Fruit fly (Drosophila melanogaster) whole organism, embryonic: ENCODE results near the gene Tmem214.
A peak's percentile ranks its signal among the peaks of the same experiment; 100 is the strongest.

Experiments
- Adf1 ChIP-seq: fragments of 200-800 bp; sonication (Bioruptor generic); IDR thresholded peaks from 2 replicates; pipeline ENCODE4 v1.3.6; 2022; ENCODE audit warnings: missing biosample characterization, missing genetic modification characterization
- Atf6 ChIP-seq: fragments of 200-800 bp; sonication (Bioruptor generic); IDR thresholded peaks from 2 replicates; pipeline ENCODE4 v1.3.6; 2022; ENCODE audit warnings: missing biosample characterization, missing genetic modification characterization
- Bgb ChIP-seq: fragments of 200-800 bp; sonication (Bioruptor generic); IDR thresholded peaks from 2 replicates; pipeline ENCODE4 v1.3.6; 2022; ENCODE audit warnings: missing biosample characterization, missing genetic modification characterization; ENCODE audit not compliant: partially characterized antibody
- BtbVII ChIP-seq: fragments of 200-800 bp; sonication (Bioruptor generic); optimal IDR thresholded peaks from 3 replicates; lab custom pipeline; 2017; ENCODE audit warnings: missing biosample characterization, mild to moderate bottlenecking, missing genetic modification characterization
- CG10565 ChIP-seq: fragments of 200-800 bp; sonication (Bioruptor generic); optimal IDR thresholded peaks from 3 replicates; lab custom pipeline; 2016; ENCODE audit warnings: missing biosample characterization, mild to moderate bottlenecking, missing genetic modification characterization
- CG13775 ChIP-seq: fragments of 200-800 bp; sonication (Bioruptor generic); optimal IDR thresholded peaks from 3 replicates; lab custom pipeline; 2017; ENCODE audit warnings: missing biosample characterization, mild to moderate bottlenecking, missing genetic modification characterization
- CG15514 ChIP-seq: fragments of 200-800 bp; sonication (Bioruptor generic); optimal IDR thresholded peaks from 3 replicates; lab custom pipeline; 2017; ENCODE audit warnings: missing biosample characterization, missing genetic modification characterization, mild to moderate bottlenecking, moderate library complexity, missing genetic modification reagents
- CG1603 ChIP-seq: fragments of 200-800 bp; sonication (Bioruptor generic); optimal IDR thresholded peaks from 2 replicates; lab custom pipeline; 2019; ENCODE audit warnings: missing biosample characterization, mild to moderate bottlenecking, missing genetic modification characterization, moderate library complexity
- CG16779 ChIP-seq: fragments of 200-800 bp; sonication (Bioruptor generic); IDR thresholded peaks from 2 replicates; pipeline ENCODE4 v1.3.6; 2022; ENCODE audit warnings: missing biosample characterization, missing genetic modification characterization
- CG17361 ChIP-seq: fragments of 200-800 bp; sonication (Bioruptor generic); IDR thresholded peaks from 3 replicates; pipeline ENCODE4 v1.3.6; 2022; ENCODE audit warnings: missing biosample characterization, missing genetic modification characterization
- CG17385 ChIP-seq: fragments of 200-800 bp; sonication (Bioruptor generic); optimal IDR thresholded peaks from 3 replicates; lab custom pipeline; 2018; ENCODE audit warnings: missing biosample characterization, mild to moderate bottlenecking, missing genetic modification characterization
- CG2712 ChIP-seq: fragments of 200-800 bp; optimal IDR thresholded peaks from 3 replicates; lab custom pipeline; 2019; ENCODE audit warnings: missing biosample characterization, mild to moderate bottlenecking, missing genetic modification characterization, moderate library complexity
- CG34224 ChIP-seq: fragments of 200-800 bp; sonication (Bioruptor generic); IDR thresholded peaks from 3 replicates; pipeline ENCODE4 v1.3.6; 2022; ENCODE audit warnings: missing biosample characterization, missing genetic modification characterization; ENCODE audit not compliant: partially characterized antibody
- CG34376 ChIP-seq: fragments of 200-800 bp; sonication (Bioruptor generic); optimal IDR thresholded peaks from 2 replicates; lab custom pipeline; 2018; ENCODE audit warnings: missing biosample characterization, mild to moderate bottlenecking, missing genetic modification characterization
- CG34422 ChIP-seq: fragments of 200-800 bp; sonication (Bioruptor generic); IDR thresholded peaks from 3 replicates; pipeline ENCODE4 v1.3.6; 2022; ENCODE audit warnings: missing biosample characterization, missing genetic modification characterization
- CG4617 ChIP-seq: fragments of 200-800 bp; sonication (Bioruptor generic); optimal IDR thresholded peaks from 3 replicates; lab custom pipeline; 2016; ENCODE audit warnings: missing biosample characterization, missing genetic modification characterization, borderline replicate concordance
- CG6765 ChIP-seq: fragments of 200-800 bp; sonication (Bioruptor generic); optimal IDR thresholded peaks from 3 replicates; lab custom pipeline; 2017; ENCODE audit warnings: missing biosample characterization, mild to moderate bottlenecking, missing genetic modification characterization
- CG7372 ChIP-seq: fragments of 200-800 bp; sonication (Bioruptor generic); IDR thresholded peaks from 2 replicates; pipeline ENCODE4 v1.3.6; 2022; ENCODE audit warnings: missing biosample characterization, missing genetic modification characterization
- CG7987 ChIP-seq: fragments of 200-800 bp; sonication (Bioruptor generic); optimal IDR thresholded peaks from 2 replicates; lab custom pipeline; 2018; ENCODE audit warnings: missing biosample characterization, mild to moderate bottlenecking, missing genetic modification characterization, moderate library complexity
- CG8388 ChIP-seq: fragments of 200-800 bp; sonication (Bioruptor generic); optimal IDR thresholded peaks from 2 replicates; lab custom pipeline; 2019; ENCODE audit warnings: missing biosample characterization, mild to moderate bottlenecking, missing genetic modification characterization, moderate library complexity
- D ChIP-seq, 2 experiments: fragments of 200-800 bp in 1 of 2; fragments of >200 bp in 1 of 2; sonication (Bioruptor generic) in 1 of 2; optimal IDR thresholded peaks; 2 replicates in 1 of 2; 3 replicates in 1 of 2; lab custom pipeline; 2017; ENCODE audit warnings: mild to moderate bottlenecking in 1 of 2, missing biosample characterization in 1 of 2, missing genetic modification characterization in 1 of 2, missing genetic modification reagents in 1 of 2
- Dll ChIP-seq: fragments of 200-800 bp; sonication (Bioruptor generic); IDR thresholded peaks from 4 replicates; pipeline ENCODE4 v1.3.6; 2022; ENCODE audit warnings: missing biosample characterization, missing genetic modification characterization; ENCODE audit not compliant: partially characterized antibody
- HLH4C ChIP-seq: fragments of 200-800 bp; sonication (Bioruptor generic); IDR thresholded peaks from 3 replicates; pipeline ENCODE4 v1.3.6; 2022; ENCODE audit warnings: missing biosample characterization, missing genetic modification characterization; ENCODE audit not compliant: partially characterized antibody
- HmgZ ChIP-seq: fragments of 200-800 bp; sonication (Bioruptor generic); optimal IDR thresholded peaks from 2 replicates; lab custom pipeline; 2018; ENCODE audit warnings: missing biosample characterization, mild to moderate bottlenecking, missing genetic modification characterization
- Hr78 ChIP-seq, 2 experiments: fragments of 200-800 bp in 1 of 2; fragments of >200 bp in 1 of 2; sonication (Bioruptor generic) in 1 of 2; optimal IDR thresholded peaks; 2 replicates each; lab custom pipeline; 2017 to 2019; ENCODE audit warnings: missing biosample characterization in 2 of 2, missing genetic modification characterization in 2 of 2, mild to moderate bottlenecking in 1 of 2, moderate library complexity in 1 of 2
- MESR4 ChIP-seq: fragments of 200-800 bp; sonication (Bioruptor generic); optimal IDR thresholded peaks from 2 replicates; lab custom pipeline; 2018; ENCODE audit warnings: missing biosample characterization, mild to moderate bottlenecking, missing genetic modification characterization, moderate library complexity
- Med ChIP-seq: fragments of 200-800 bp; sonication (Bioruptor generic); peaks from one replicate; lab custom pipeline; 2016; ENCODE audit warnings: missing biosample characterization, missing genetic modification characterization, mild to moderate bottlenecking, inconsistent platforms, moderate library complexity
- Optix ChIP-seq: fragments of 200-800 bp; sonication (Bioruptor generic); IDR thresholded peaks from 3 replicates; pipeline ENCODE4 v1.3.6; 2022; ENCODE audit warnings: missing biosample characterization, missing genetic modification characterization
- Scr ChIP-seq: fragments of 200-800 bp; sonication (Bioruptor generic); IDR thresholded peaks from 2 replicates; pipeline ENCODE4 v1.3.6; 2022; ENCODE audit warnings: missing biosample characterization, missing genetic modification characterization; ENCODE audit not compliant: partially characterized antibody
- Side ChIP-seq: fragments of 200-800 bp; sonication (Bioruptor generic); optimal IDR thresholded peaks from 2 replicates; lab custom pipeline; 2016; ENCODE audit warnings: missing biosample characterization, missing genetic modification characterization
- Tbp ChIP-seq: fragments of >200 bp; optimal IDR thresholded peaks from 2 replicates; lab custom pipeline; 2018; ENCODE audit warnings: missing biosample characterization, missing genetic modification characterization
- Xrp1 ChIP-seq: fragments of 200-800 bp; sonication (Bioruptor generic); IDR thresholded peaks from 2 replicates; pipeline ENCODE4 v1.3.6; 2022; ENCODE audit warnings: missing biosample characterization, missing genetic modification characterization
- YL-1 ChIP-seq: fragments of 200-800 bp; sonication (Bioruptor generic); optimal IDR thresholded peaks from 3 replicates; lab custom pipeline; 2017; ENCODE audit warnings: missing biosample characterization, mild to moderate bottlenecking, missing genetic modification characterization
- cg ChIP-seq: fragments of 200-800 bp; sonication (Bioruptor generic); optimal IDR thresholded peaks from 3 replicates; lab custom pipeline; 2019; ENCODE audit warnings: missing biosample characterization, mild to moderate bottlenecking, missing genetic modification characterization, moderate library complexity
- chinmo ChIP-seq: fragments of 200-800 bp; sonication (Bioruptor generic); IDR thresholded peaks from 4 replicates; pipeline ENCODE4 v1.3.6; 2022; ENCODE audit warnings: missing biosample characterization, missing genetic modification characterization; ENCODE audit not compliant: partially characterized antibody
- esg ChIP-seq: fragments of 200-800 bp; sonication (Bioruptor generic); conservative IDR thresholded peaks from 2 replicates; pipeline ENCODE4 v1.3.6; 2022; ENCODE audit warnings: missing biosample characterization, missing genetic modification characterization
- nerfin-2 ChIP-seq: fragments of 200-800 bp; sonication (Bioruptor generic); IDR thresholded peaks from 2 replicates; pipeline ENCODE4 v1.3.6; 2022; ENCODE audit warnings: missing biosample characterization, missing genetic modification characterization; ENCODE audit not compliant: partially characterized antibody
- nmo ChIP-seq: fragments of 200-800 bp; sonication (Bioruptor generic); optimal IDR thresholded peaks from 2 replicates; lab custom pipeline; 2018; ENCODE audit warnings: missing biosample characterization, mild to moderate bottlenecking, missing genetic modification characterization, moderate library complexity
- onecut ChIP-seq: fragments of 200-800 bp; sonication (Bioruptor generic); IDR thresholded peaks from 2 replicates; pipeline ENCODE4 v1.3.6; 2022; ENCODE audit warnings: missing biosample characterization, missing genetic modification characterization
- rib ChIP-seq: fragments of 200-800 bp; sonication (Bioruptor generic); IDR thresholded peaks from 2 replicates; pipeline ENCODE4 v1.3.6; 2022; ENCODE audit warnings: missing biosample characterization, missing genetic modification characterization
- sr ChIP-seq: fragments of 200-800 bp; sonication (Bioruptor generic); IDR thresholded peaks from 3 replicates; pipeline ENCODE4 v1.3.6; 2022; ENCODE audit warnings: missing biosample characterization, missing genetic modification characterization
- sug ChIP-seq: fragments of 200-800 bp; optimal IDR thresholded peaks from 2 replicates; lab custom pipeline; 2019; ENCODE audit warnings: missing biosample characterization, mild to moderate bottlenecking, missing genetic modification characterization, moderate library complexity
- toy ChIP-seq: fragments of 200-800 bp; sonication (Bioruptor generic); IDR thresholded peaks from 2 replicates; pipeline ENCODE4 v1.3.6; 2022; ENCODE audit warnings: missing biosample characterization, missing genetic modification characterization
- unc-4 ChIP-seq: fragments of 200-800 bp; sonication (Bioruptor generic); IDR thresholded peaks from 2 replicates; pipeline ENCODE4 v1.3.6; 2022; ENCODE audit warnings: missing biosample characterization, missing genetic modification characterization; ENCODE audit not compliant: partially characterized antibody

Gene Tmem214

dm6 chr2L:10976864-10977586 is 7.0 kb upstream of the Tmem214 start (continued):
- peak; percentile 51; the same call in 1 of the 2 replicates for TF ChIP-seq Adf1 (GFP tag; lab: Robert Waterston, UW)
- no peak for TF ChIP-seq CG17385 (GFP tag; lab: Kevin White, UChicago)
- peak; percentile 69 for TF ChIP-seq CG4617 (GFP tag; lab: Kevin White, UChicago)
- no peak for TF ChIP-seq CG1603 (tag; lab: Kevin White, UChicago)
- TF ChIP-seq Xrp1 (GFP tag; lab: Robert Waterston, UW), result 0 out of 2 replicates have a peak, but pooled peaks have one; percentile 15
- TF ChIP-seq D (optimal IDR thresholded peaks at IDR 0.05; lab: Kevin White, UChicago), result peak; percentile 9
- no peak for TF ChIP-seq D (GFP tag; optimal IDR thresholded peaks at IDR 0.05; lab: Kevin White, UChicago)
- 0 out of 2 replicates have a peak, but pooled peaks have one; percentile 22 for TF ChIP-seq Scr (GFP tag; lab: Robert Waterston, UW)
- TF ChIP-seq CG7987 (GFP tag; lab: Kevin White, UChicago), result peak; percentile 21
- 0 out of 4 replicates have a peak, but pooled peaks have one; percentile 40 for TF ChIP-seq chinmo (GFP tag; lab: Robert Waterston, UW)
- TF ChIP-seq nerfin-2 (GFP tag; lab: Robert Waterston, UW), result 0 out of 2 replicates have a peak, but pooled peaks have one; percentile 24
- TF ChIP-seq sug (tag; lab: Kevin White, UChicago), result peak; percentile 27
- TF ChIP-seq CG13775 (GFP tag; lab: Kevin White, UChicago), result no peak
- TF ChIP-seq unc-4 (GFP tag; lab: Robert Waterston, UW), result peak; percentile 31; the same call in 1 of the 2 replicates
- peak; percentile 55; the same call in 1 of the 2 replicates for TF ChIP-seq CG16779 (GFP tag; lab: Robert Waterston, UW)
- peak; percentile 93 for TF ChIP-seq YL-1
- peak; percentile 92 for TF ChIP-seq MESR4
- peak; percentile 51; the same call in 2 of the 4 replicates for TF ChIP-seq Dll
- 0 out of 2 replicates have a peak, but pooled peaks have one; percentile 18 for TF ChIP-seq rib (GFP tag; lab: Robert Waterston, UW)
- peak; percentile 32 for TF ChIP-seq CG6765 (GFP tag; lab: Kevin White, UChicago)
- no peak for TF ChIP-seq Tbp
- TF ChIP-seq HmgZ (tag; lab: Kevin White, UChicago), result peak; percentile 27
- no peak for TF ChIP-seq CG7372 (GFP tag; lab: Robert Waterston, UW)
- peak; percentile 29 for TF ChIP-seq CG34376 (GFP tag; lab: Kevin White, UChicago)
- 0 out of 2 replicates have a peak, but pooled peaks have one; percentile 25 for TF ChIP-seq Bgb (GFP tag; lab: Robert Waterston, UW)
- no peak for TF ChIP-seq Side (GFP tag; lab: Kevin White, UChicago)
- 0 out of 3 replicates have a peak, but pooled peaks have one; percentile 16 for TF ChIP-seq CG34422 (GFP tag; lab: Robert Waterston, UW)
- TF ChIP-seq Med (GFP tag; lab: Kevin White, UChicago), result peak; percentile 71
- TF ChIP-seq sr (GFP tag; lab: Robert Waterston, UW), result peak; percentile 91
- 0 out of 3 replicates have a peak, but pooled peaks have one; percentile 10 for TF ChIP-seq CG34224
- peak; percentile 90 for TF ChIP-seq cg (GFP tag; lab: Kevin White, UChicago)
- TF ChIP-seq Hr78 (GFP tag; optimal IDR thresholded peaks at IDR 0.05; lab: Kevin White, UChicago), result peak in 1 of 2 experiments; percentile 22
- 0 out of 3 replicates have a peak, but pooled peaks have one; percentile 30 for TF ChIP-seq HLH4C (GFP tag; lab: Robert Waterston, UW)

dm6 chr2L:10976046-10976863 is 6.2 kb upstream of the Tmem214 start, which contains the start of the genes ATPsynG and SCAR:
Gene ATPsynG, minus strand, starts transcription at chr2L:10976399.
Gene SCAR, plus strand, starts transcription at chr2L:10976772.
- peak; percentile 49; the same call in 2 of the 3 replicates for TF ChIP-seq CG17361 (GFP tag; lab: Robert Waterston, UW)
- no peak for TF ChIP-seq esg (GFP tag; lab: Robert Waterston, UW)
- peak; percentile 32 for TF ChIP-seq nmo (GFP tag; lab: Kevin White, UChicago)
- TF ChIP-seq CG15514, result peak; percentile 1
- peak; percentile 95 for TF ChIP-seq onecut
- no peak for TF ChIP-seq Atf6 (GFP tag; lab: Robert Waterston, UW)
- peak; percentile 79 for TF ChIP-seq YL-1
- no peak for TF ChIP-seq toy (GFP tag; lab: Robert Waterston, UW)
- peak; percentile 16 for TF ChIP-seq CG8388
- no peak for TF ChIP-seq BtbVII
- no peak for TF ChIP-seq CG10565 (GFP tag; lab: Kevin White, UChicago)
- TF ChIP-seq Optix (GFP tag; lab: Robert Waterston, UW), result no peak
- TF ChIP-seq CG2712 (tag; lab: Kevin White, UChicago), result peak; percentile 32
